Fruit fly (Drosophila melanogaster) whole organism, prepupa: ENCODE data around the gene CG13002.

ENCODE experiments used
- CG10631 ChIP-seq: fragments of 200-800 bp; sonication (Bioruptor generic); optimal IDR thresholded peaks from 2 replicates; lab custom pipeline; 2016; ENCODE audit warnings: missing biosample characterization, missing genetic modification characterization
- CG10669 ChIP-seq: fragments of 200-800 bp; sonication (Bioruptor generic); optimal IDR thresholded peaks from 3 replicates; lab custom pipeline; 2018; ENCODE audit warnings: missing biosample characterization, mild to moderate bottlenecking, missing genetic modification characterization, moderate library complexity
- CG11294 ChIP-seq: fragments of 200-800 bp; sonication (Bioruptor generic); IDR thresholded peaks from 2 replicates; pipeline ENCODE4 v1.3.6; 2022; ENCODE audit warnings: missing biosample characterization, missing genetic modification characterization
- CG11902 ChIP-seq: fragments of 200-800 bp; sonication (Bioruptor generic); optimal IDR thresholded peaks from 3 replicates; lab custom pipeline; 2016; ENCODE audit warnings: missing biosample characterization, missing genetic modification characterization
- CG15336 ChIP-seq: fragments of 200-800 bp; sonication (Bioruptor generic); IDR thresholded peaks from 2 replicates; pipeline ENCODE4 v1.3.6; 2022; ENCODE audit warnings: missing biosample characterization, missing genetic modification characterization
- CG1621 ChIP-seq: fragments of 200-800 bp; sonication (Bioruptor generic); optimal IDR thresholded peaks from 3 replicates; lab custom pipeline; 2018; ENCODE audit warnings: missing biosample characterization, mild to moderate bottlenecking, missing genetic modification characterization
- CG31627 ChIP-seq: fragments of 200-800 bp; sonication (Bioruptor generic); optimal IDR thresholded peaks from 3 replicates; lab custom pipeline; 2016; ENCODE audit warnings: missing biosample characterization, missing genetic modification characterization
- CG32006 ChIP-seq: fragments of 200-800 bp; sonication (Bioruptor generic); optimal IDR thresholded peaks from 3 replicates; lab custom pipeline; 2017; ENCODE audit warnings: missing biosample characterization, mild to moderate bottlenecking, missing genetic modification characterization
- CG3919 ChIP-seq: fragments of 200-800 bp; sonication (Bioruptor generic); optimal IDR thresholded peaks from 3 replicates; lab custom pipeline; 2016; ENCODE audit warnings: missing biosample characterization, missing genetic modification characterization
- CG4318 ChIP-seq: fragments of 200-800 bp; sonication (Bioruptor generic); optimal IDR thresholded peaks from 3 replicates; lab custom pipeline; 2017; ENCODE audit warnings: missing biosample characterization, mild to moderate bottlenecking, missing genetic modification characterization
- CG6163 ChIP-seq: fragments of 200-800 bp; sonication (Bioruptor generic); IDR thresholded peaks from 3 replicates; pipeline ENCODE4 v1.3.6; 2022; ENCODE audit warnings: missing biosample characterization, missing genetic modification characterization
- CG6276 ChIP-seq: fragments of 200-800 bp; sonication (Bioruptor generic); optimal IDR thresholded peaks from 2 replicates; lab custom pipeline; 2017; ENCODE audit warnings: missing biosample characterization, mild to moderate bottlenecking, missing genetic modification characterization
- CG6792 ChIP-seq: fragments of 200-800 bp; sonication (Bioruptor generic); optimal IDR thresholded peaks from 3 replicates; lab custom pipeline; 2016; ENCODE audit warnings: missing biosample characterization, missing genetic modification characterization
- CG6854 ChIP-seq: fragments of 200-800 bp; sonication (Bioruptor generic); optimal IDR thresholded peaks from 2 replicates; lab custom pipeline; 2017; ENCODE audit warnings: missing biosample characterization, mild to moderate bottlenecking, missing genetic modification characterization
- CG7368 ChIP-seq: fragments of 200-800 bp; sonication (Bioruptor generic); optimal IDR thresholded peaks from 3 replicates; lab custom pipeline; 2016; ENCODE audit warnings: missing biosample characterization, missing genetic modification characterization
- CG8119 ChIP-seq: fragments of 200-800 bp; sonication (Bioruptor generic); IDR thresholded peaks from 3 replicates; pipeline ENCODE4 v1.3.6; 2022; ENCODE audit warnings: missing biosample characterization, missing genetic modification characterization
- CG8632 ChIP-seq: fragments of 200-800 bp; sonication (Bioruptor generic); optimal IDR thresholded peaks from 3 replicates; lab custom pipeline; 2016; ENCODE audit warnings: missing biosample characterization, missing genetic modification characterization
- Eip78C ChIP-seq: fragments of 200-800 bp; sonication (Bioruptor generic); peaks from one replicate; lab custom pipeline; 2016; ENCODE audit warnings: missing biosample characterization, missing genetic modification characterization
- Ets21C ChIP-seq: fragments of 200-800 bp; sonication (Bioruptor generic); optimal IDR thresholded peaks from 3 replicates; lab custom pipeline; 2016; ENCODE audit warnings: missing biosample characterization, missing genetic modification characterization
- Ets96B ChIP-seq: fragments of 200-800 bp; optimal IDR thresholded peaks from 2 replicates; lab custom pipeline; 2019; ENCODE audit warnings: missing biosample characterization, mild to moderate bottlenecking, missing genetic modification characterization, moderate library complexity
- Gug ChIP-seq: fragments of 200-800 bp; sonication (Bioruptor generic); IDR thresholded peaks from 2 replicates; pipeline ENCODE4 v1.3.6; 2022; ENCODE audit warnings: missing biosample characterization, missing genetic modification characterization
- Hr38 ChIP-seq: sonication (Bioruptor generic); optimal IDR thresholded peaks from 2 replicates; lab custom pipeline; 2016; ENCODE audit warnings: missing biosample characterization, missing genetic modification characterization
- Hr39 ChIP-seq: fragments of 200-800 bp; sonication (Bioruptor generic); optimal IDR thresholded peaks from 2 replicates; lab custom pipeline; 2016; ENCODE audit warnings: missing biosample characterization, missing genetic modification characterization
- Hr4 ChIP-seq: fragments of 200-800 bp; sonication (Bioruptor generic); optimal IDR thresholded peaks from 3 replicates; lab custom pipeline; 2016; ENCODE audit warnings: missing biosample characterization, missing genetic modification characterization
- Lpt ChIP-seq: fragments of 200-800 bp; sonication (Bioruptor generic); optimal IDR thresholded peaks from 3 replicates; lab custom pipeline; 2016; ENCODE audit warnings: missing biosample characterization, missing genetic modification characterization
- Met ChIP-seq: fragments of 200-800 bp; sonication (Bioruptor generic); optimal IDR thresholded peaks from 3 replicates; lab custom pipeline; 2016; ENCODE audit warnings: missing biosample characterization, missing genetic modification characterization
- OdsH ChIP-seq: fragments of 200-800 bp; sonication (Bioruptor generic); optimal IDR thresholded peaks from 3 replicates; lab custom pipeline; 2016; ENCODE audit warnings: missing biosample characterization, missing genetic modification characterization
- Smox ChIP-seq: fragments of 200-800 bp; sonication (Bioruptor generic); optimal IDR thresholded peaks from 3 replicates; lab custom pipeline; 2016; ENCODE audit warnings: missing biosample characterization, missing genetic modification characterization
- Sox15 ChIP-seq: fragments of 200-800 bp; sonication (Bioruptor generic); optimal IDR thresholded peaks from 3 replicates; lab custom pipeline; 2016; ENCODE audit warnings: missing biosample characterization, missing genetic modification characterization
- achi ChIP-seq: fragments of 200-800 bp; sonication (Bioruptor generic); optimal IDR thresholded peaks from 3 replicates; lab custom pipeline; 2016; ENCODE audit warnings: missing biosample characterization, missing genetic modification characterization
- acj6 ChIP-seq: fragments of 200-800 bp; sonication (Bioruptor generic); optimal IDR thresholded peaks from 3 replicates; lab custom pipeline; 2016; ENCODE audit warnings: missing biosample characterization, missing genetic modification characterization
- cyc ChIP-seq: fragments of 200-800 bp; sonication (Bioruptor generic); optimal IDR thresholded peaks from 3 replicates; lab custom pipeline; 2016; ENCODE audit warnings: missing biosample characterization, missing genetic modification characterization
- eg ChIP-seq: fragments of 200-800 bp; sonication (Bioruptor generic); IDR thresholded peaks from 3 replicates; pipeline ENCODE4 v1.3.6; 2022; ENCODE audit warnings: missing biosample characterization, missing genetic modification characterization
- esn ChIP-seq: fragments of 200-800 bp; sonication (Bioruptor generic); optimal IDR thresholded peaks from 2 replicates; lab custom pipeline; 2016; ENCODE audit warnings: missing biosample characterization, mild to moderate bottlenecking, missing genetic modification characterization, moderate library complexity
- fd85E ChIP-seq: fragments of 200-800 bp; sonication (Bioruptor generic); optimal IDR thresholded peaks from 3 replicates; lab custom pipeline; 2016; ENCODE audit warnings: missing biosample characterization, missing genetic modification characterization
- lz ChIP-seq: fragments of 200-800 bp; sonication (Bioruptor generic); optimal IDR thresholded peaks from 3 replicates; lab custom pipeline; 2016; ENCODE audit warnings: missing biosample characterization, missing genetic modification characterization
- net ChIP-seq: fragments of 200-800 bp; sonication (Bioruptor generic); optimal IDR thresholded peaks from 3 replicates; lab custom pipeline; 2016; ENCODE audit warnings: missing biosample characterization, missing genetic modification characterization
- pdm3 ChIP-seq: fragments of 200-800 bp; sonication (Bioruptor generic); optimal IDR thresholded peaks from 3 replicates; lab custom pipeline; 2016; ENCODE audit warnings: missing biosample characterization, missing genetic modification characterization
- salr ChIP-seq, 2 experiments: fragments of 200-800 bp; sonication (Bioruptor generic); optimal IDR thresholded peaks; 3 replicates each; lab custom pipeline; 2016 to 2018; ENCODE audit warnings: missing biosample characterization in 2 of 2, missing genetic modification characterization in 2 of 2, mild to moderate bottlenecking in 1 of 2
- svp ChIP-seq: fragments of 200-800 bp; sonication (Bioruptor generic); peaks from one replicate; lab custom pipeline; 2016; ENCODE audit warnings: missing biosample characterization, missing genetic modification characterization
- topi ChIP-seq: fragments of 200-800 bp; sonication (Bioruptor generic); optimal IDR thresholded peaks from 3 replicates; lab custom pipeline; 2016; ENCODE audit warnings: missing biosample characterization, missing genetic modification characterization
- vri ChIP-seq: fragments of 200-800 bp; sonication (Bioruptor generic); optimal IDR thresholded peaks from 3 replicates; lab custom pipeline; 2016; ENCODE audit warnings: missing biosample characterization, mild to moderate bottlenecking, missing genetic modification characterization

CG13002 gene

dm6 chrX:16848978-16849377 is 40.6 kb upstream of the CG13002 start (continued):
- TF ChIP-seq CG6854 (GFP tag; lab: Kevin White, UChicago): no peak
- TF ChIP-seq eg (GFP tag; lab: Robert Waterston, UW): no peak
- TF ChIP-seq Lpt (GFP tag; lab: Kevin White, UChicago): no peak
- no peak for TF ChIP-seq CG4318 (GFP tag; lab: Kevin White, UChicago)
- TF ChIP-seq net: peak; percentile 1
- TF ChIP-seq CG11294: no peak
- TF ChIP-seq OdsH (GFP tag; lab: Kevin White, UChicago): peak; percentile 23
- TF ChIP-seq CG7368 (GFP tag; lab: Kevin White, UChicago): no peak
- no peak for TF ChIP-seq esn (GFP tag; lab: Kevin White, UChicago)
- no peak for TF ChIP-seq Sox15

- TF ChIP-seq Eip78C (GFP tag; lab: Kevin White, UChicago) (no peak), lz (GFP tag; lab: Kevin White, UChicago) (no peak), cyc (no peak), CG11902 (GFP tag; lab: Kevin White, UChicago) (no peak), CG10669 (no peak), CG11294 (no peak), CG8119 (no peak)
Measured at dm6 chrX:16849517-16849916, 40.1 kb upstream of the CG13002 start.

- no peak for TF ChIP-seq cyc
- TF ChIP-seq CG8119: peak; percentile 70
- TF ChIP-seq Hr38: no peak
- TF ChIP-seq CG6792 (GFP tag; lab: Kevin White, UChicago): no peak
- no peak for TF ChIP-seq CG11902 (GFP tag; lab: Kevin White, UChicago)
- TF ChIP-seq Met (GFP tag; lab: Kevin White, UChicago): no peak
- no peak for TF ChIP-seq Ets21C (GFP tag; lab: Kevin White, UChicago)
- TF ChIP-seq eg (GFP tag; lab: Robert Waterston, UW): peak; percentile 55; the same call in 2 of the 3 replicates
- TF ChIP-seq net: peak; percentile 2
- TF ChIP-seq CG31627 (GFP tag; lab: Kevin White, UChicago): no peak
- no peak for TF ChIP-seq CG3919
- TF ChIP-seq topi (GFP tag; lab: Kevin White, UChicago): no peak
- no peak for TF ChIP-seq Hr39 (GFP tag; lab: Kevin White, UChicago)
- TF ChIP-seq pdm3: peak; percentile 30
- TF ChIP-seq salr (GFP tag; optimal IDR thresholded peaks at IDR 0.05; lab: Kevin White, UChicago): no peak
- peak; percentile 75 for TF ChIP-seq Eip78C (GFP tag; lab: Kevin White, UChicago)
- TF ChIP-seq Gug (GFP tag; lab: Robert Waterston, UW): no peak
- no peak for TF ChIP-seq CG10631 (GFP tag; lab: Kevin White, UChicago)
- no peak for TF ChIP-seq Smox
- peak; percentile 58 for TF ChIP-seq CG32006
- no peak for TF ChIP-seq CG1621 (tag; lab: Kevin White, UChicago)
- peak; percentile 75 for TF ChIP-seq CG15336 (GFP tag; lab: Robert Waterston, UW)
- TF ChIP-seq CG8632 (GFP tag; lab: Kevin White, UChicago): peak; percentile 33
- TF ChIP-seq CG6163 (GFP tag; lab: Robert Waterston, UW): 0 out of 3 replicates have a peak, but pooled peaks have one; percentile 38
- TF ChIP-seq acj6 (GFP tag; lab: Kevin White, UChicago): peak; percentile 4
- no peak for TF ChIP-seq Ets96B (tag; lab: Kevin White, UChicago)
- TF ChIP-seq vri (GFP tag; lab: Kevin White, UChicago): no peak
- TF ChIP-seq CG6276 (GFP tag; lab: Kevin White, UChicago): peak; percentile 60
- TF ChIP-seq Hr4 (GFP tag; lab: Kevin White, UChicago): peak; percentile 43
- TF ChIP-seq fd85E (GFP tag; lab: Kevin White, UChicago): no peak
- TF ChIP-seq achi: peak; percentile 21
- TF ChIP-seq svp (GFP tag; lab: Kevin White, UChicago): no peak
- peak; percentile 37 for TF ChIP-seq OdsH (GFP tag; lab: Kevin White, UChicago)
Measured at dm6 chrX:16854746-16855145, 34.9 kb upstream of the CG13002 start.
